Fruit fly (Drosophila melanogaster) whole organism, wandering third instar larva: ENCODE measurements around the gene CG11815.
A peak's percentile ranks its signal among the peaks of the same experiment; 100 is the strongest.

Source experiments
- Abd-B ChIP-seq: fragments of >200 bp; optimal IDR thresholded peaks from 2 replicates; lab custom pipeline; 2017; ENCODE audit warnings: missing biosample characterization, missing genetic modification characterization
- CG32264 ChIP-seq: fragments of 200-800 bp; sonication (Bioruptor generic); optimal IDR thresholded peaks from 2 replicates; lab custom pipeline; 2016; ENCODE audit warnings: missing biosample characterization, missing genetic modification characterization
- CG9705 ChIP-seq: fragments of 200-800 bp; sonication (Bioruptor generic); optimal IDR thresholded peaks from 2 replicates; lab custom pipeline; 2018; ENCODE audit warnings: missing biosample characterization, mild to moderate bottlenecking, missing genetic modification characterization
- Dfd ChIP-seq: fragments of >200 bp; optimal IDR thresholded peaks from 2 replicates; lab custom pipeline; 2017; ENCODE audit warnings: missing biosample characterization, missing genetic modification characterization
- Dif ChIP-seq: fragments of 200-275, 200-300 bp; sonication (Bioruptor generic); optimal IDR thresholded peaks from 2 replicates; lab custom pipeline; 2018; ENCODE audit warnings: missing biosample characterization, missing genetic modification characterization; ENCODE audit not compliant: partially characterized antibody
- GATAd ChIP-seq: sonication (Bioruptor generic); optimal IDR thresholded peaks from 2 replicates; lab custom pipeline; 2016; ENCODE audit warnings: missing biosample characterization, missing genetic modification characterization
- Hnf4 ChIP-seq: fragments of 200-800 bp; sonication (Bioruptor generic); optimal IDR thresholded peaks from 2 replicates; lab custom pipeline; 2016; ENCODE audit warnings: missing biosample characterization, mild to moderate bottlenecking, missing genetic modification characterization
- Hr78 ChIP-seq: fragments of >200 bp; optimal IDR thresholded peaks from 2 replicates; lab custom pipeline; 2017; ENCODE audit warnings: missing biosample characterization, missing genetic modification characterization
- Hr83 ChIP-seq: fragments of 200-300 bp; sonication (Bioruptor generic); optimal IDR thresholded peaks from 2 replicates; lab custom pipeline; 2016; ENCODE audit warnings: missing biosample characterization, mild to moderate bottlenecking, missing genetic modification characterization, moderate library complexity; ENCODE audit not compliant: poor library complexity, severe bottlenecking
- Mio ChIP-seq: sonication (Bioruptor generic); optimal IDR thresholded peaks from 2 replicates; lab custom pipeline; 2016; ENCODE audit warnings: missing biosample characterization, missing genetic modification characterization
- N ChIP-seq: fragments of >200 bp; optimal IDR thresholded peaks from 2 replicates; lab custom pipeline; 2018; ENCODE audit warnings: missing biosample characterization, missing external identifiers, missing genetic modification characterization
- OdsH ChIP-seq: fragments of 200-800 bp; sonication (Bioruptor generic); optimal IDR thresholded peaks from 2 replicates; lab custom pipeline; 2016; ENCODE audit warnings: missing biosample characterization, mild to moderate bottlenecking, missing genetic modification characterization
- Rel ChIP-seq, 2 experiments: fragments of 200-800 bp; sonication (Bioruptor generic) in 1 of 2; optimal IDR thresholded peaks; 2 replicates in 1 of 2; 3 replicates in 1 of 2; lab custom pipeline; 2016 to 2019; ENCODE audit warnings: mild to moderate bottlenecking in 2 of 2, missing biosample characterization in 2 of 2, missing genetic modification characterization in 2 of 2, moderate library complexity in 1 of 2
- Sp1 ChIP-seq: fragments of 200-800 bp; sonication (Bioruptor generic); optimal IDR thresholded peaks from 3 replicates; lab custom pipeline; 2019; ENCODE audit warnings: missing biosample characterization, mild to moderate bottlenecking, missing genetic modification characterization, moderate library complexity
- Vsx2 ChIP-seq: fragments of 200-300, 225-300 bp; sonication (Bioruptor generic); optimal IDR thresholded peaks from 2 replicates; lab custom pipeline; 2018; ENCODE audit warnings: missing biosample characterization, missing genetic modification characterization; ENCODE audit not compliant: partially characterized antibody
- br ChIP-seq: fragments of 200-800 bp; sonication (Bioruptor generic); optimal IDR thresholded peaks from 2 replicates; lab custom pipeline; 2016; ENCODE audit warnings: missing biosample characterization, missing genetic modification characterization
- brk ChIP-seq: fragments of 200-800 bp; sonication (Bioruptor generic); optimal IDR thresholded peaks from 2 replicates; lab custom pipeline; 2016; ENCODE audit warnings: missing biosample characterization, mild to moderate bottlenecking, missing genetic modification characterization
- dl ChIP-seq, 2 experiments: fragments of 175-275, 200-275 bp in 1 of 2; fragments of 200-275 bp in 1 of 2; sonication (Bioruptor generic); optimal IDR thresholded peaks; lab custom pipeline; 2018; ENCODE audit warnings: mild to moderate bottlenecking in 2 of 2, missing biosample characterization in 2 of 2, missing genetic modification characterization in 2 of 2, moderate library complexity in 2 of 2; ENCODE audit not compliant: partially characterized antibody in 2 of 2, insufficient read depth in 1 of 2
- dmrt93B ChIP-seq: fragments of 200-800 bp; sonication (Bioruptor generic); optimal IDR thresholded peaks from 2 replicates; lab custom pipeline; 2018; ENCODE audit warnings: missing biosample characterization, mild to moderate bottlenecking, missing genetic modification characterization
- dsf ChIP-seq: sonication (Bioruptor generic); optimal IDR thresholded peaks from 2 replicates; lab custom pipeline; 2016; ENCODE audit warnings: missing biosample characterization, missing genetic modification characterization, borderline replicate concordance
- ey ChIP-seq: fragments of 200-800 bp; sonication (Bioruptor generic); optimal IDR thresholded peaks from 2 replicates; lab custom pipeline; 2016; ENCODE audit warnings: missing biosample characterization, missing genetic modification characterization
- foxo ChIP-seq, 2 experiments: fragments of 200-800 bp; sonication (Bioruptor generic); optimal IDR thresholded peaks; 2 replicates in 1 of 2; 3 replicates in 1 of 2; lab custom pipeline; 2016 to 2017; ENCODE audit warnings: missing biosample characterization in 2 of 2, missing genetic modification characterization in 2 of 2
- h ChIP-seq: fragments of 200-800 bp; sonication (Bioruptor generic); optimal IDR thresholded peaks from 3 replicates; lab custom pipeline; 2016; ENCODE audit warnings: missing biosample characterization, mild to moderate bottlenecking, missing genetic modification characterization
- jim ChIP-seq: fragments of 175-275, 200-325 bp; sonication (Bioruptor generic); optimal IDR thresholded peaks from 2 replicates; lab custom pipeline; 2016; ENCODE audit warnings: missing biosample characterization, mild to moderate bottlenecking, missing genetic modification characterization
- lola ChIP-seq: fragments of >200 bp; optimal IDR thresholded peaks from 2 replicates; lab custom pipeline; 2017; ENCODE audit warnings: missing biosample characterization, missing genetic modification characterization
- pan ChIP-seq: fragments of >200 bp; optimal IDR thresholded peaks from 2 replicates; lab custom pipeline; 2017
- psq ChIP-seq: fragments of 200-800 bp; sonication (Bioruptor generic); optimal IDR thresholded peaks from 3 replicates; lab custom pipeline; 2017; ENCODE audit warnings: missing biosample characterization, mild to moderate bottlenecking, missing genetic modification characterization, moderate library complexity
- rgr ChIP-seq: fragments of 200-800 bp; sonication (Bioruptor generic); optimal IDR thresholded peaks from 3 replicates; lab custom pipeline; 2016; ENCODE audit warnings: missing biosample characterization, mild to moderate bottlenecking, missing genetic modification characterization
- sage ChIP-seq: fragments of 200-800 bp; sonication (Bioruptor generic); optimal IDR thresholded peaks from 2 replicates; lab custom pipeline; 2016; ENCODE audit warnings: missing biosample characterization, mild to moderate bottlenecking, missing genetic modification characterization
- sv ChIP-seq: fragments of 200-800 bp; sonication (Bioruptor generic); optimal IDR thresholded peaks from 3 replicates; lab custom pipeline; 2016; ENCODE audit warnings: missing biosample characterization, missing genetic modification characterization
- tai ChIP-seq: sonication (Bioruptor generic); optimal IDR thresholded peaks from 2 replicates; lab custom pipeline; 2016; ENCODE audit warnings: missing biosample characterization, missing genetic modification characterization
- woc ChIP-seq: sonication (Bioruptor generic); optimal IDR thresholded peaks from 2 replicates; lab custom pipeline; 2016; ENCODE audit warnings: missing biosample characterization, mild to moderate bottlenecking, missing genetic modification characterization

Gene CG11815

dm6 chr3L:1976760-1977159 lies 5.8 kb upstream of the CG11815 start:
- no peak for TF ChIP-seq tai
- no peak for TF ChIP-seq Vsx2 (GFP tag; lab: Kevin White, UChicago)
- TF ChIP-seq pan (lab: Kevin White, UChicago), result no peak
- TF ChIP-seq Dfd (GFP tag; lab: Kevin White, UChicago), result no peak
- TF ChIP-seq h, result no peak
- no peak for TF ChIP-seq CG32264

- peak; percentile 17 for TF ChIP-seq rgr
- no peak for TF ChIP-seq Dfd (GFP tag; lab: Kevin White, UChicago)
- TF ChIP-seq dmrt93B (GFP tag; lab: Kevin White, UChicago), result no peak
- no peak for TF ChIP-seq Rel (GFP tag; optimal IDR thresholded peaks at IDR 0.05; lab: Kevin White, UChicago)
- TF ChIP-seq Rel (tag; optimal IDR thresholded peaks at IDR 0.05; lab: Kevin White, UChicago), result peak; percentile 0
- no peak for TF ChIP-seq Abd-B (GFP tag; lab: Kevin White, UChicago)
- TF ChIP-seq lola (GFP tag; lab: Kevin White, UChicago), result no peak
- TF ChIP-seq CG32264, result no peak
- TF ChIP-seq N, result no peak
- TF ChIP-seq brk, result no peak
- TF ChIP-seq Mio, result no peak
- TF ChIP-seq Hr78, result no peak
- no peak for TF ChIP-seq Vsx2 (GFP tag; lab: Kevin White, UChicago)
- TF ChIP-seq foxo (GFP tag; optimal IDR thresholded peaks at IDR 0.05; lab: Kevin White, UChicago), result no peak
- no peak for TF ChIP-seq dsf (GFP tag; lab: Kevin White, UChicago)
- no peak for TF ChIP-seq sage
- no peak for TF ChIP-seq woc
- TF ChIP-seq dl (GFP tag; optimal IDR thresholded peaks at IDR 0.05; lab: Kevin White, UChicago; ENCODE audit: insufficient read depth in 1 of 2, partially characterized antibody in 2 of 2), result no peak
- TF ChIP-seq Hnf4 (GFP tag; lab: Kevin White, UChicago), result peak; percentile 23
- TF ChIP-seq OdsH (GFP tag; lab: Kevin White, UChicago), result peak; percentile 3
- no peak for TF ChIP-seq GATAd (GFP tag; lab: Kevin White, UChicago)
- TF ChIP-seq psq (GFP tag; lab: Kevin White, UChicago), result no peak
- TF ChIP-seq Hr83 (GFP tag; lab: Kevin White, UChicago), result no peak
- TF ChIP-seq ey, result no peak
- TF ChIP-seq pan (lab: Kevin White, UChicago), result no peak
- peak; percentile 21 for TF ChIP-seq Sp1 (GFP tag; lab: Kevin White, UChicago)
- peak; percentile 30 for TF ChIP-seq Dif
Observed at dm6 chr3L:1969539-1970337, 1.3 kb downstream of the CG11815 start, which contains the start of gene CG1927. Gene CG1927 (minus strand): TSS chr3L:1970079.

dm6 chr3L:1968805-1969378 lies 2.1 kb downstream of the CG11815 start:
- TF ChIP-seq jim (GFP tag; lab: Kevin White, UChicago), result no peak
- TF ChIP-seq ey, result no peak
- TF ChIP-seq OdsH (GFP tag; lab: Kevin White, UChicago), result no peak
- TF ChIP-seq CG32264, result no peak
- no peak for TF ChIP-seq GATAd (GFP tag; lab: Kevin White, UChicago)
- no peak for TF ChIP-seq rgr
- TF ChIP-seq Dif, result no peak
- TF ChIP-seq tai, result no peak

DNA sequence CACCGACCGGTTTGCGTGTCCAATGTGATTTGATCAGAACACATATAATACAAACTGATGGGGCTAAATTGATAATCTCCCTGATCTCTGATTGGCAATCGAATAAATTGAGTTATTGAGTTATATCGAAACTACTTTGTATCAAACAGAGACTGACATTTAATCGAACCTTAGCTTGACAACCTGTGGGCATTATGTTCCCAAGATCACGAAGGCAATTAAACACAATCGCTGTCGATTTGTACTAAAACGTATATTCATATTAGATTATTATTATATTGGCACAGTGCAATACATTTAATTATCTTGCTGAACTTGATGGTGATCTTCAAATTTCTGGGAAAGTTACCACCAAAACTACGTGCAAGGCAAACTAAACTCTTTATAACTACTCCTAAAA lies 2.6 kb downstream of the CG11815 start:
- TF ChIP-seq Hr83 (GFP tag; lab: Kevin White, UChicago) (no peak), Dfd (GFP tag; lab: Kevin White, UChicago) (no peak), Dif (no peak), CG9705 (GFP tag; lab: Kevin White, UChicago) (no peak), Hr78 (no peak), Vsx2 (GFP tag; lab: Kevin White, UChicago) (no peak), br (no peak), tai (no peak), sv (no peak), dmrt93B (GFP tag; lab: Kevin White, UChicago) (no peak), Sp1 (GFP tag; lab: Kevin White, UChicago) (no peak), rgr (no peak), sage (no peak), jim (GFP tag; lab: Kevin White, UChicago) (no peak), Hnf4 (GFP tag; lab: Kevin White, UChicago) (no peak), h (no peak)
